Fruit fly (Drosophila melanogaster) whole organism, embryonic: Measurements from ENCODE around the gene CG31538.

Experiments used
- Atf6 ChIP-seq: fragments of 200-800 bp; sonication (Bioruptor generic); IDR thresholded peaks from 2 replicates; pipeline ENCODE4 v1.3.6; 2022; ENCODE audit warnings: missing biosample characterization, missing genetic modification characterization
- Bteb2 ChIP-seq: fragments of 200-800 bp; sonication (Bioruptor generic); optimal IDR thresholded peaks from 2 replicates; lab custom pipeline; 2016; ENCODE audit warnings: missing biosample characterization, missing genetic modification characterization
- CG10209 ChIP-seq: fragments of 200-800 bp; sonication (Bioruptor generic); optimal IDR thresholded peaks from 3 replicates; lab custom pipeline; 2017; ENCODE audit warnings: missing biosample characterization, mild to moderate bottlenecking, missing genetic modification characterization, missing genetic modification reagents
- CG10543 ChIP-seq: fragments of 200-800 bp; sonication (Bioruptor generic); optimal IDR thresholded peaks from 3 replicates; lab custom pipeline; 2017; ENCODE audit warnings: missing biosample characterization, mild to moderate bottlenecking, missing genetic modification characterization, moderate library complexity
- CG12391 ChIP-seq: fragments of 200-800 bp; sonication (Bioruptor generic); optimal IDR thresholded peaks from 3 replicates; lab custom pipeline; 2018; ENCODE audit warnings: missing biosample characterization, mild to moderate bottlenecking, missing genetic modification characterization, moderate library complexity
- CG13424 ChIP-seq: fragments of 200-800 bp; sonication (Bioruptor generic); optimal IDR thresholded peaks from 2 replicates; lab custom pipeline; 2019; ENCODE audit warnings: missing biosample characterization, mild to moderate bottlenecking, missing genetic modification characterization, moderate library complexity
- CG13894 ChIP-seq: fragments of 200-800 bp; sonication (Bioruptor generic); optimal IDR thresholded peaks from 3 replicates; lab custom pipeline; 2018; ENCODE audit warnings: missing biosample characterization, mild to moderate bottlenecking, missing genetic modification characterization, moderate library complexity
- CG15601 ChIP-seq: fragments of 200-800 bp; sonication (Bioruptor generic); optimal IDR thresholded peaks from 3 replicates; lab custom pipeline; 2019; ENCODE audit warnings: missing biosample characterization, mild to moderate bottlenecking, missing genetic modification characterization, moderate library complexity
- CG1647 ChIP-seq: fragments of 200-800 bp; sonication (Bioruptor generic); optimal IDR thresholded peaks from 3 replicates; lab custom pipeline; 2016; ENCODE audit warnings: missing biosample characterization, missing genetic modification characterization
- CG17361 ChIP-seq: fragments of 200-800 bp; sonication (Bioruptor generic); IDR thresholded peaks from 3 replicates; pipeline ENCODE4 v1.3.6; 2022; ENCODE audit warnings: missing biosample characterization, missing genetic modification characterization
- CG1832 ChIP-seq: fragments of 200-800 bp; sonication (Bioruptor generic); optimal IDR thresholded peaks from 2 replicates; lab custom pipeline; 2017; ENCODE audit warnings: missing biosample characterization, mild to moderate bottlenecking, missing genetic modification characterization, inconsistent platforms
- CG2120 ChIP-seq: fragments of 200-800 bp; sonication (Bioruptor generic); optimal IDR thresholded peaks from 3 replicates; lab custom pipeline; 2016; ENCODE audit warnings: missing biosample characterization, missing genetic modification characterization
- CG4282 ChIP-seq: fragments of 200-800 bp; sonication (Bioruptor generic); optimal IDR thresholded peaks from 2 replicates; lab custom pipeline; 2016; ENCODE audit warnings: missing biosample characterization, missing genetic modification characterization
- CG6254 ChIP-seq: fragments of 200-800 bp; sonication (Bioruptor generic); optimal IDR thresholded peaks from 3 replicates; lab custom pipeline; 2017; ENCODE audit warnings: mild to moderate bottlenecking, missing biosample characterization, missing genetic modification reagents, missing genetic modification characterization
- CkIIα-i1 ChIP-seq: fragments of 200-800 bp; sonication (Bioruptor generic); IDR thresholded peaks from 2 replicates; pipeline ENCODE4 v1.3.6; 2022; ENCODE audit warnings: missing biosample characterization, missing genetic modification characterization
- Dip2 ChIP-seq: fragments of 200-800 bp; sonication (Bioruptor generic); IDR thresholded peaks from 2 replicates; pipeline ENCODE4 v1.3.6; 2022; ENCODE audit warnings: missing biosample characterization, missing genetic modification characterization
- Doc2 ChIP-seq: fragments of 200-800 bp; sonication (Bioruptor generic); IDR thresholded peaks from 2 replicates; pipeline ENCODE4 v1.3.6; 2022; ENCODE audit warnings: missing biosample characterization, missing genetic modification characterization
- E2f2 ChIP-seq: fragments of 200-800 bp; sonication (Bioruptor generic); IDR thresholded peaks from 2 replicates; pipeline ENCODE4 v1.3.6; 2022; ENCODE audit warnings: missing biosample characterization, missing genetic modification characterization
- Eip74EF ChIP-seq, 2 experiments: fragments of 200-800 bp in 1 of 2; fragments of >200 bp in 1 of 2; sonication (Bioruptor generic) in 1 of 2; optimal IDR thresholded peaks; 2 replicates each; lab custom pipeline; 2017 to 2019; ENCODE audit warnings: missing biosample characterization in 2 of 2, missing genetic modification characterization in 2 of 2, mild to moderate bottlenecking in 1 of 2, moderate library complexity in 1 of 2
- Fer2 ChIP-seq: fragments of 200-800 bp; sonication (Bioruptor generic); optimal IDR thresholded peaks from 2 replicates; lab custom pipeline; 2018; ENCODE audit warnings: missing biosample characterization, mild to moderate bottlenecking, missing genetic modification characterization, moderate library complexity
- H15 ChIP-seq: fragments of 200-800 bp; sonication (Bioruptor generic); IDR thresholded peaks from 3 replicates; pipeline ENCODE4 v1.3.6; 2022; ENCODE audit warnings: missing biosample characterization, missing genetic modification characterization
- Hr51 ChIP-seq, 2 experiments: fragments of 200-800 bp; sonication (Bioruptor generic); optimal IDR thresholded peaks; 2 replicates in 1 of 2; 3 replicates in 1 of 2; lab custom pipeline; 2016 to 2018; ENCODE audit warnings: missing biosample characterization in 2 of 2, missing genetic modification characterization in 2 of 2, mild to moderate bottlenecking in 1 of 2, moderate library complexity in 1 of 2
- Kr ChIP-seq: fragments of 200-800 bp; sonication (Bioruptor generic); optimal IDR thresholded peaks from 2 replicates; lab custom pipeline; 2017; ENCODE audit warnings: missing biosample characterization, mild to moderate bottlenecking, missing genetic modification characterization
- MESR4 ChIP-seq: fragments of 200-800 bp; sonication (Bioruptor generic); optimal IDR thresholded peaks from 2 replicates; lab custom pipeline; 2018; ENCODE audit warnings: missing biosample characterization, mild to moderate bottlenecking, missing genetic modification characterization, moderate library complexity
- Max ChIP-seq: fragments of 200-800 bp; sonication (Bioruptor generic); optimal IDR thresholded peaks from 2 replicates; lab custom pipeline; 2016; ENCODE audit warnings: missing biosample characterization, mild to moderate bottlenecking, missing genetic modification characterization
- Opbp ChIP-seq: fragments of 200-800 bp; sonication (Bioruptor generic); IDR thresholded peaks from 3 replicates; pipeline ENCODE4 v1.3.6; 2022; ENCODE audit warnings: missing biosample characterization, missing genetic modification characterization; ENCODE audit not compliant: partially characterized antibody
- Sin3A ChIP-seq: fragments of >200 bp; optimal IDR thresholded peaks from 2 replicates; lab custom pipeline; 2018
- Sox100B ChIP-seq: fragments of 200-800 bp; sonication (Bioruptor generic); optimal IDR thresholded peaks from 3 replicates; lab custom pipeline; 2018; ENCODE audit warnings: missing biosample characterization, mild to moderate bottlenecking, missing genetic modification characterization
- YL-1 ChIP-seq: fragments of 200-800 bp; sonication (Bioruptor generic); optimal IDR thresholded peaks from 3 replicates; lab custom pipeline; 2017; ENCODE audit warnings: missing biosample characterization, mild to moderate bottlenecking, missing genetic modification characterization
- ara ChIP-seq: fragments of 200-800 bp; sonication (Bioruptor generic); IDR thresholded peaks from 2 replicates; pipeline ENCODE4 v1.3.6; 2022; ENCODE audit warnings: missing biosample characterization, missing genetic modification characterization
- bab2 ChIP-seq: fragments of 200-800 bp; sonication (Bioruptor generic); optimal IDR thresholded peaks from 2 replicates; lab custom pipeline; 2016; ENCODE audit warnings: missing biosample characterization, missing genetic modification characterization
- bbx ChIP-seq: fragments of 200-800 bp; sonication (Bioruptor generic); IDR thresholded peaks from 2 replicates; pipeline ENCODE4 v1.3.6; 2022; ENCODE audit warnings: missing biosample characterization, missing genetic modification characterization; ENCODE audit not compliant: partially characterized antibody
- bcd ChIP-seq: fragments of 200-800 bp; sonication (Bioruptor generic); optimal IDR thresholded peaks from 2 replicates; lab custom pipeline; 2017; ENCODE audit warnings: missing biosample characterization, mild to moderate bottlenecking, missing genetic modification characterization
- btn ChIP-seq: fragments of 200-800 bp; sonication (Bioruptor generic); optimal IDR thresholded peaks from 2 replicates; lab custom pipeline; 2016; ENCODE audit warnings: missing biosample characterization, missing genetic modification characterization
- chinmo ChIP-seq: fragments of 200-800 bp; sonication (Bioruptor generic); IDR thresholded peaks from 4 replicates; pipeline ENCODE4 v1.3.6; 2022; ENCODE audit warnings: missing biosample characterization, missing genetic modification characterization; ENCODE audit not compliant: partially characterized antibody
- crol ChIP-seq: fragments of 200-800 bp; sonication (Bioruptor generic); IDR thresholded peaks from 2 replicates; pipeline ENCODE4 v1.3.6; 2022; ENCODE audit warnings: missing biosample characterization, missing genetic modification characterization
- dati ChIP-seq: fragments of 200-800 bp; sonication (Bioruptor generic); IDR thresholded peaks from 2 replicates; pipeline ENCODE4 v1.3.6; 2022; ENCODE audit warnings: missing biosample characterization, missing genetic modification characterization
- gce ChIP-seq: fragments of 200-800 bp; sonication (Bioruptor generic); IDR thresholded peaks from 3 replicates; pipeline ENCODE4 v1.3.6; 2022; ENCODE audit warnings: missing biosample characterization, missing genetic modification characterization
- mam ChIP-seq: fragments of 200-800 bp; sonication (Bioruptor generic); optimal IDR thresholded peaks from 3 replicates; lab custom pipeline; 2016; ENCODE audit warnings: missing biosample characterization, missing genetic modification characterization
- mirr ChIP-seq: fragments of 200-800 bp; sonication (Bioruptor generic); optimal IDR thresholded peaks from 3 replicates; lab custom pipeline; 2018; ENCODE audit warnings: missing biosample characterization, mild to moderate bottlenecking, missing genetic modification characterization
- nerfin-1 ChIP-seq: fragments of 200-800 bp; sonication (Bioruptor generic); optimal IDR thresholded peaks from 3 replicates; lab custom pipeline; 2019; ENCODE audit warnings: missing biosample characterization, mild to moderate bottlenecking, missing genetic modification characterization, moderate library complexity
- odd ChIP-seq: fragments of 200-800 bp; sonication (Bioruptor generic); optimal IDR thresholded peaks from 2 replicates; lab custom pipeline; 2017; ENCODE audit warnings: missing biosample characterization, mild to moderate bottlenecking, missing genetic modification characterization
- otp ChIP-seq: fragments of 200-800 bp; sonication (Bioruptor generic); IDR thresholded peaks from 3 replicates; pipeline ENCODE4, ENCODE4 v1.3.6; 2022; ENCODE audit warnings: missing biosample characterization, missing genetic modification characterization
- repo ChIP-seq: fragments of 200-800 bp; sonication (Bioruptor generic); optimal IDR thresholded peaks from 2 replicates; lab custom pipeline; 2016; ENCODE audit warnings: missing biosample characterization, missing genetic modification characterization
- stc ChIP-seq: fragments of 200-800 bp; sonication (Bioruptor generic); IDR thresholded peaks from 2 replicates; pipeline ENCODE4 v1.3.6; 2022; ENCODE audit warnings: missing biosample characterization, missing genetic modification characterization
- tin ChIP-seq: fragments of 200-800 bp; sonication (Bioruptor generic); optimal IDR thresholded peaks from 3 replicates; lab custom pipeline; 2016; ENCODE audit warnings: missing biosample characterization, missing genetic modification characterization
- trem ChIP-seq: fragments of 200-800 bp; optimal IDR thresholded peaks from 3 replicates; lab custom pipeline; 2019; ENCODE audit warnings: missing biosample characterization, mild to moderate bottlenecking, missing genetic modification characterization, moderate library complexity
- yki ChIP-seq: fragments of >200 bp; optimal IDR thresholded peaks from 3 replicates; lab custom pipeline; 2018
- zfh1 ChIP-seq: fragments of 200-800 bp; sonication (Bioruptor generic); IDR thresholded peaks from 3 replicates; pipeline ENCODE4 v1.3.6; 2022; ENCODE audit warnings: missing biosample characterization, missing genetic modification characterization

The CG31538 gene

DNA sequence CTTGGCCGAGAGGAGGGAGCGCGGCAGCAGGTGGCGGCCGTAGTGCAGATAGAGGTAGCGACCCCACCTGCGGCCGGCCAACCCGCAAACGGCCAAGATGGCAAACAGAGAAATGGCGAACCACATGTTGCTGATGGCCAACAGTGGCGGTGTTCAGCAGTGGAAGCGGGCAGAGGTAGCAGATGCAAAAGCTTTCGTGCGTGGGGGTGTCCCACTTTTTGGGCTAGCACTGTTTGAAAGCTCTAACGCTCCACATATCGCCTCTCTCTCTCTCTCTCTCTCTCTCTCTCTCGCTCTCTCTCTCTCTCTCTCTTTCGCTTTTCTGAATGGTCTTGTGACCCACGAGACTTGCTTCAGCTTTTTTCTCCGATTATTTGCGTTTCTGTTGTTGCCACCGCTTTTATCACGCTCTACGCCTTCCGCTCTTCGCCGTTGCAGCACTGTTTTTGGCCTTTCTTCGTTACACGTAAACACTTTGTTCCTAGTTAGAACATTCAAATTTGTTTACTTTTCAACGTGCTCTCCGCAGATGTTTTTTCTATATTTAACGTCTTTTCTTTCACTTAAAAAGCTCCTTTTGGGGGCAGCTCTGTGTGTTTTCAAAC is 5.2 kb upstream of the CG31538 start (continued):
- TF ChIP-seq CG10209 (GFP tag; lab: Kevin White, UChicago): no peak
- TF ChIP-seq yki: no peak
- no peak for TF ChIP-seq repo (GFP tag; lab: Kevin White, UChicago)
- TF ChIP-seq mirr (GFP tag; lab: Kevin White, UChicago): peak; percentile 23
- no peak for TF ChIP-seq CG13424 (tag; lab: Kevin White, UChicago)
- no peak for TF ChIP-seq CG17361 (GFP tag; lab: Robert Waterston, UW)
- no peak for TF ChIP-seq CG13894 (tag; lab: Kevin White, UChicago)
- no peak for TF ChIP-seq tin
- no peak for TF ChIP-seq CG15601 (tag; lab: Kevin White, UChicago)
- peak; percentile 47; the same call in 1 of the 2 replicates for TF ChIP-seq Atf6 (GFP tag; lab: Robert Waterston, UW)
- TF ChIP-seq bab2 (GFP tag; lab: Kevin White, UChicago): no peak
- TF ChIP-seq zfh1: peak; percentile 53; the same call in 1 of the 3 replicates
- no peak for TF ChIP-seq MESR4 (GFP tag; lab: Kevin White, UChicago)
- no peak for TF ChIP-seq H15 (GFP tag; lab: Robert Waterston, UW)
- no peak for TF ChIP-seq nerfin-1
- peak; percentile 57; the same call in 1 of the 2 replicates for TF ChIP-seq crol (GFP tag; lab: Robert Waterston, UW)
- no peak for TF ChIP-seq Sin3A
- no peak for TF ChIP-seq Dip2 (GFP tag; lab: Robert Waterston, UW)
- no peak for TF ChIP-seq Eip74EF (GFP tag; optimal IDR thresholded peaks at IDR 0.05; lab: Kevin White, UChicago)
- TF ChIP-seq trem (tag; lab: Kevin White, UChicago): no peak
- TF ChIP-seq Doc2 (GFP tag; lab: Robert Waterston, UW): no peak
- TF ChIP-seq chinmo (GFP tag; lab: Robert Waterston, UW): peak; percentile 93; the same call in 3 of the 4 replicates
- no peak for TF ChIP-seq E2f2 (GFP tag; lab: Robert Waterston, UW)
- TF ChIP-seq Kr (GFP tag; lab: Kevin White, UChicago): no peak
- TF ChIP-seq CG4282 (GFP tag; lab: Kevin White, UChicago): no peak
- TF ChIP-seq ara (GFP tag; lab: Robert Waterston, UW): peak; percentile 40; the same call in 1 of the 2 replicates
- TF ChIP-seq dati (GFP tag; lab: Robert Waterston, UW): no peak
- no peak for TF ChIP-seq Hr51 (GFP tag; optimal IDR thresholded peaks at IDR 0.05; lab: Kevin White, UChicago)
- no peak for TF ChIP-seq CG12391
- TF ChIP-seq CG1647 (GFP tag; lab: Kevin White, UChicago): no peak
- no peak for TF ChIP-seq CG6254 (GFP tag; lab: Kevin White, UChicago)
- peak; percentile 42; the same call in 2 of the 3 replicates for TF ChIP-seq otp (GFP tag; lab: Robert Waterston, UW)
- peak; percentile 49; the same call in 1 of the 3 replicates for TF ChIP-seq gce (GFP tag; lab: Robert Waterston, UW)
- no peak for TF ChIP-seq bcd
- TF ChIP-seq CG10543 (GFP tag; lab: Kevin White, UChicago): no peak
- peak; percentile 70 for TF ChIP-seq CG1832 (GFP tag; lab: Kevin White, UChicago)
- 0 out of 2 replicates have a peak, but pooled peaks have one; percentile 30 for TF ChIP-seq stc (GFP tag; lab: Robert Waterston, UW)
- no peak for TF ChIP-seq Max (GFP tag; lab: Kevin White, UChicago)
- no peak for TF ChIP-seq btn (GFP tag; lab: Kevin White, UChicago)
- no peak for TF ChIP-seq CkIIα-i1 (GFP tag; lab: Robert Waterston, UW)
- TF ChIP-seq odd (GFP tag; lab: Kevin White, UChicago): no peak
- no peak for TF ChIP-seq YL-1
- TF ChIP-seq Sox100B: no peak
- TF ChIP-seq Fer2 (tag; lab: Kevin White, UChicago): no peak
- TF ChIP-seq mam (GFP tag; lab: Kevin White, UChicago): peak; percentile 40
- TF ChIP-seq bbx: peak; percentile 49; the same call in 1 of the 2 replicates
- 0 out of 3 replicates have a peak, but pooled peaks have one; percentile 35 for TF ChIP-seq Opbp (GFP tag; lab: Robert Waterston, UW)
- peak; percentile 47 for TF ChIP-seq CG2120 (GFP tag; lab: Kevin White, UChicago)
- no peak for TF ChIP-seq Bteb2 (GFP tag; lab: Kevin White, UChicago)
- TF ChIP-seq, all 482 proteins: peak for 112
